Worm (Caenorhabditis elegans): ENCODE data around the gene K08F8.15.

DNA sequence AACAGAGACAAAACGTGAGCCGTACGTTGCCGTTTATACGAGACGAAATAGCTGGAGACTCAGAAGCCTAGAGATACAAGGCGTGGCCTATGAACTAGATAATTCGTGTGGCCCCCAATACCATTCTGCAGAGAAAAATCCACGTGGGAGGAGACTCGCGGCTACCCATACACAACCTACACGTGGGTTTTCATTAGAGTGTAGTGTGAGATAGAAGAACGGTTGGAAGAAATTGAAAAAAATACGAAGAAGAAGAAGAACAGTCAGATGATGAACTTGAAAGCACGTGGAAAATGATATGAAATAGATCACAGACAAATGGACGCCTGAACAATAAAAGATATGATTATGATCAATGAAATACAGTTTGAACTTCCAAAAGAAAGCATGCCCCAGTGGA lies 1.5 kb upstream of the K08F8.15 start:
- peak; percentile 3 for TF ChIP-seq fos-1 (tag; optimal IDR thresholded peaks at IDR 0.05)
- TF ChIP-seq nhr-12 (tag; optimal IDR thresholded peaks at IDR 0.05) = no peak
- no peak for TF ChIP-seq sem-4 (tag; optimal IDR thresholded peaks at IDR 0.05)
- TF ChIP-seq elt-1 (tag; optimal IDR thresholded peaks at IDR 0.05) = no peak
- TF ChIP-seq unc-39 (tag; optimal IDR thresholded peaks at IDR 0.05) = no peak
- no peak for TF ChIP-seq nhr-10 (tag; optimal IDR thresholded peaks at IDR 0.05)
- TF ChIP-seq lin-11 (tag; optimal IDR thresholded peaks at IDR 0.05) = no peak
- TF ChIP-seq aly-2 (tag; optimal IDR thresholded peaks at IDR 0.05) = no peak
- TF ChIP-seq unc-62 (GFP tag; optimal IDR thresholded peaks at IDR 0.05) = no peak
- TF ChIP-seq lin-39 (tag; optimal IDR thresholded peaks at IDR 0.05) = no peak
- no peak for TF ChIP-seq nhr-77 (tag; optimal IDR thresholded peaks at IDR 0.05)
- peak; percentile 35 to 69 for TF ChIP-seq mdl-1 (tag; optimal IDR thresholded peaks at IDR 0.05)
- TF ChIP-seq nhr-6 (tag; optimal IDR thresholded peaks at IDR 0.05) = no peak

Data from whole organism, L2 larva.